Worm (Caenorhabditis elegans) whole organism, mixed stage, embryonic: Measurements from ENCODE around the gene ZK721.4.

Experiments used
- M03D4.4 ChIP-seq: sonication (generic microtip); optimal IDR thresholded peaks from 2 replicates; lab custom pipeline; 2017; ENCODE audit warnings: mild to moderate bottlenecking, missing genetic modification characterization, missing compliant biosample characterization
- bed-3 ChIP-seq: fragments of 200-800 bp; sonication (Bioruptor generic); optimal IDR thresholded peaks from 3 replicates; lab custom pipeline; 2018; ENCODE audit warnings: mild to moderate bottlenecking, missing genetic modification characterization, moderate library complexity, missing compliant biosample characterization
- ceh-39 ChIP-seq: fragments of 150-350 bp; optimal IDR thresholded peaks from 2 replicates; lab custom pipeline; 2014; ENCODE audit warnings: missing biosample characterization, missing genetic modification characterization
- ceh-43 ChIP-seq: fragments of 200-800 bp; sonication (Bioruptor generic); optimal IDR thresholded peaks from 2 replicates; lab custom pipeline; 2018; ENCODE audit warnings: mild to moderate bottlenecking, missing genetic modification characterization, moderate library complexity, missing compliant biosample characterization
- ceh-83 ChIP-seq: fragments of 200-800 bp; sonication (Bioruptor generic); optimal IDR thresholded peaks from 2 replicates; lab custom pipeline; 2018; ENCODE audit warnings: mild to moderate bottlenecking, missing genetic modification characterization, missing compliant biosample characterization
- ces-1 ChIP-seq: fragments of 150-350 bp; optimal IDR thresholded peaks from 2 replicates; lab custom pipeline; 2014; ENCODE audit warnings: missing biosample characterization, missing genetic modification reagents, missing genetic modification characterization
- cnd-1 ChIP-seq: fragments of 200-800 bp; sonication (Bioruptor generic); optimal IDR thresholded peaks from 2 replicates; lab custom pipeline; 2018; ENCODE audit warnings: mild to moderate bottlenecking, missing genetic modification characterization, missing compliant biosample characterization
- drap-1 ChIP-seq: fragments of 200-800 bp; sonication (Bioruptor generic); optimal IDR thresholded peaks from 3 replicates; lab custom pipeline; 2018; ENCODE audit warnings: mild to moderate bottlenecking, missing genetic modification characterization, missing compliant biosample characterization
- elt-1 ChIP-seq: sonication (generic microtip); optimal IDR thresholded peaks from 2 replicates; lab custom pipeline; 2017; ENCODE audit warnings: missing genetic modification characterization, mild to moderate bottlenecking, missing compliant biosample characterization, antibody characterized with exemption, moderate library complexity, borderline replicate concordance; ENCODE audit not compliant: insufficient read depth
- elt-3 ChIP-seq: fragments of 150-350 bp; optimal IDR thresholded peaks from 2 replicates; lab custom pipeline; 2014; ENCODE audit warnings: missing biosample characterization, missing genetic modification characterization
- flh-1 ChIP-seq: fragments of 200-800 bp; sonication (Bioruptor generic); optimal IDR thresholded peaks from 2 replicates; lab custom pipeline; 2018; ENCODE audit warnings: mild to moderate bottlenecking, missing genetic modification characterization, moderate library complexity, missing compliant biosample characterization
- ham-2 ChIP-seq: fragments of 200-800 bp; sonication (Bioruptor generic); optimal IDR thresholded peaks from 2 replicates; lab custom pipeline; 2018; ENCODE audit warnings: mild to moderate bottlenecking, missing genetic modification characterization, missing compliant biosample characterization
- hlh-1 ChIP-seq: fragments of 150-350 bp; optimal IDR thresholded peaks from 2 replicates; lab custom pipeline; 2014; ENCODE audit warnings: missing biosample characterization, missing genetic modification reagents, missing genetic modification characterization
- lin-32 ChIP-seq: fragments of 200-800 bp; sonication (Bioruptor generic); optimal IDR thresholded peaks from 2 replicates; lab custom pipeline; 2018; ENCODE audit warnings: mild to moderate bottlenecking, missing genetic modification characterization, missing compliant biosample characterization
- mab-5 ChIP-seq: fragments of 150-350 bp; optimal IDR thresholded peaks from 2 replicates; lab custom pipeline; 2014; ENCODE audit warnings: missing biosample characterization, missing genetic modification characterization
- mls-2 ChIP-seq: sonication (generic microtip); optimal IDR thresholded peaks from 2 replicates; lab custom pipeline; 2016; ENCODE audit warnings: mild to moderate bottlenecking, missing genetic modification characterization, moderate library complexity, missing compliant biosample characterization
- nhr-12 ChIP-seq: fragments of 150-350 bp; optimal IDR thresholded peaks from 2 replicates; lab custom pipeline; 2014; ENCODE audit warnings: missing biosample characterization, missing genetic modification characterization
- nhr-237 ChIP-seq: fragments of 150-350 bp; optimal IDR thresholded peaks from 2 replicates; lab custom pipeline; 2014; ENCODE audit warnings: missing biosample characterization, missing genetic modification characterization
- nhr-28 ChIP-seq: fragments of 150-350 bp; optimal IDR thresholded peaks from 2 replicates; lab custom pipeline; 2014; ENCODE audit warnings: missing biosample characterization, missing genetic modification characterization
- nhr-76 ChIP-seq: sonication (generic microtip); optimal IDR thresholded peaks from 2 replicates; lab custom pipeline; 2017; ENCODE audit warnings: missing biosample characterization, missing genetic modification characterization
- sem-2 ChIP-seq: fragments of 200-800 bp; sonication (Bioruptor generic); optimal IDR thresholded peaks from 2 replicates; lab custom pipeline; 2018; ENCODE audit warnings: mild to moderate bottlenecking, missing genetic modification characterization, missing compliant biosample characterization
- snpc-4 ChIP-seq: fragments of 150-350 bp; optimal IDR thresholded peaks from 2 replicates; lab custom pipeline; 2014; ENCODE audit warnings: missing biosample characterization, missing genetic modification characterization
- sptf-1 ChIP-seq: sonication (generic microtip); optimal IDR thresholded peaks from 2 replicates; lab custom pipeline; 2017; ENCODE audit warnings: mild to moderate bottlenecking, missing genetic modification characterization, moderate library complexity, missing compliant biosample characterization
- tbx-8 ChIP-seq: fragments of 200-800 bp; sonication (Bioruptor generic); optimal IDR thresholded peaks from 2 replicates; lab custom pipeline; 2018; ENCODE audit warnings: mild to moderate bottlenecking, missing genetic modification characterization, moderate library complexity, missing compliant biosample characterization
- unc-120 ChIP-seq: sonication (generic microtip); optimal IDR thresholded peaks from 2 replicates; lab custom pipeline; 2017; ENCODE audit warnings: missing genetic modification characterization, missing compliant biosample characterization; ENCODE audit not compliant: poor library complexity, severe bottlenecking
- unc-39 ChIP-seq: fragments of 150-350 bp; optimal IDR thresholded peaks from 2 replicates; lab custom pipeline; 2014; ENCODE audit warnings: missing biosample characterization, missing genetic modification characterization
- unc-62 ChIP-seq: fragments of 150-350 bp; optimal IDR thresholded peaks from 2 replicates; lab custom pipeline; 2014; ENCODE audit warnings: missing biosample characterization, missing genetic modification reagents, missing genetic modification characterization
- ztf-11 ChIP-seq: fragments of 150-350 bp; optimal IDR thresholded peaks from 2 replicates; lab custom pipeline; 2014; ENCODE audit warnings: missing biosample characterization, missing genetic modification characterization

The ZK721.4 gene

ce11 chrX:8739373-8739772, 39.3 kb upstream of the ZK721.4 start, which contains the start of gene M02D8.2:
M02D8.2 (plus strand) TSS chrX:8739673.
- TF ChIP-seq nhr-28 (tag; lab: Kevin White, UChicago) = no peak
- no peak for TF ChIP-seq mls-2 (tag; lab: Kevin White, UChicago)
- TF ChIP-seq bed-3 = no peak
- no peak for TF ChIP-seq ceh-39 (tag; lab: Kevin White, UChicago)
- no peak for TF ChIP-seq nhr-76 (tag; lab: Kevin White, UChicago)
- TF ChIP-seq sem-2 = no peak
- no peak for TF ChIP-seq ces-1 (GFP tag; lab: Kevin White, UChicago)

ce11 chrX:8741629-8742170, 37.0 kb upstream of the ZK721.4 start:
- TF ChIP-seq ceh-43 (GFP tag; lab: Kevin White, UChicago) (no peak), elt-1 (no peak), sem-2 (no peak), snpc-4 (no peak), ceh-39 (tag; lab: Kevin White, UChicago) (no peak), nhr-237 (tag; lab: Kevin White, UChicago) (no peak), ham-2 (no peak), unc-120 (tag; lab: Kevin White, UChicago) (no peak)
- TF ChIP-seq, all 35 proteins: peak for 0

ce11 chrX:8742896-8743295, 35.8 kb upstream of the ZK721.4 start, which contains the start of gene M02D8.7:
M02D8.7 (minus strand) TSS chrX:8742996.
- TF ChIP-seq drap-1 (GFP tag; lab: Kevin White, UChicago) (no peak), ces-1 (GFP tag; lab: Kevin White, UChicago) (no peak), flh-1 (GFP tag; lab: Kevin White, UChicago) (no peak)

ce11 chrX:8744192-8744985, 34.3 kb upstream of the ZK721.4 start:
- TF ChIP-seq drap-1 (GFP tag; lab: Kevin White, UChicago) (no peak), unc-62 (GFP tag; lab: Kevin White, UChicago) (no peak), mls-2 (tag; lab: Kevin White, UChicago) (no peak), nhr-12 (tag; lab: Kevin White, UChicago) (no peak), M03D4.4 (tag; lab: Kevin White, UChicago) (no peak), unc-39 (no peak), sptf-1 (tag; lab: Kevin White, UChicago) (no peak), lin-32 (GFP tag; lab: Kevin White, UChicago) (no peak), ces-1 (GFP tag; lab: Kevin White, UChicago) (no peak), ceh-83 (GFP tag; lab: Kevin White, UChicago) (no peak), bed-3 (no peak), snpc-4 (no peak), ham-2 (no peak), elt-1 (no peak), elt-3 (tag; lab: Kevin White, UChicago) (no peak), cnd-1 (tag; lab: Kevin White, UChicago) (no peak), unc-120 (tag; lab: Kevin White, UChicago) (no peak), ceh-39 (tag; lab: Kevin White, UChicago) (no peak)

- TF ChIP-seq mab-5 (no peak), elt-1 (no peak), flh-1 (GFP tag; lab: Kevin White, UChicago) (no peak), ztf-11 (tag; lab: Kevin White, UChicago) (no peak), unc-62 (GFP tag; lab: Kevin White, UChicago) (no peak), drap-1 (GFP tag; lab: Kevin White, UChicago) (no peak), mls-2 (tag; lab: Kevin White, UChicago) (no peak), ceh-43 (GFP tag; lab: Kevin White, UChicago) (no peak), nhr-237 (tag; lab: Kevin White, UChicago) (no peak), tbx-8 (GFP tag; lab: Kevin White, UChicago) (no peak), hlh-1 (tag; lab: Kevin White, UChicago) (no peak), nhr-28 (tag; lab: Kevin White, UChicago) (no peak), snpc-4 (no peak)
- TF ChIP-seq, all 35 proteins: peak for 0
Measured at ce11 chrX:8745524-8745923, 33.1 kb upstream of the ZK721.4 start.
